Fruit fly (Drosophila melanogaster): ENCODE data around the gene AdamTS-B.

AdamTS-B gene

DNA sequence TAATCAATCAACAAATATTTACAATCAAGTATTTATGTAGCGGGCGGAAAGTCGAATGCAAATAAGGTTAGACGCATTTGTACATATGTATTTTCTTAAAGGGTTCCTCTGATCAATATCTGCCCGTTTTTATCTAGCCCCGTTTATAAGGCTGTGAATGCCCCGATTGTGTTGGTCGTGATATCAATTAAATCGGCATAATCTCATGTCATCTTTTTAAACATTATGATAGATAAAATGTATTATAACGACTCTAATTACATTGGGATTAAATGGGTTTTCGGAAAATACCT is 20.2 kb upstream of the AdamTS-B start (continued):
- 0 out of 3 replicates have a peak, but pooled peaks have one; percentile 3 for TF ChIP-seq Mrtf (GFP tag; IDR thresholded peaks at IDR 0.05)
- peak; percentile 22 for TF ChIP-seq CG10209 (GFP tag; optimal IDR thresholded peaks at IDR 0.05)
- peak; percentile 2; the same call in 1 of the 2 replicates for TF ChIP-seq ham (GFP tag; IDR thresholded peaks at IDR 0.05)
- TF ChIP-seq tgo (GFP tag; IDR thresholded peaks at IDR 0.05), result no peak
- TF ChIP-seq C15 (GFP tag; IDR thresholded peaks at IDR 0.05), result 0 out of 3 replicates have a peak, but pooled peaks have one; percentile 3
- no peak for TF ChIP-seq E2f1 (GFP tag; IDR thresholded peaks at IDR 0.05)
- no peak for TF ChIP-seq HLH3B (GFP tag; IDR thresholded peaks at IDR 0.05)
- peak; percentile 63 for TF ChIP-seq CG7556 (GFP tag; optimal IDR thresholded peaks at IDR 0.05)
- no peak for TF ChIP-seq CG4328 (GFP tag; optimal IDR thresholded peaks at IDR 0.05)
- peak; percentile 19 for TF ChIP-seq CG5180 (GFP tag; optimal IDR thresholded peaks at IDR 0.05)
- peak; percentile 14 for TF ChIP-seq CG18599 (GFP tag; optimal IDR thresholded peaks at IDR 0.05)
- TF ChIP-seq insv (GFP tag; optimal IDR thresholded peaks at IDR 0.05), result peak in 1 of 2 experiments; percentile 10
- peak; percentile 3; the same call in 1 of the 2 replicates for TF ChIP-seq ara (GFP tag; IDR thresholded peaks at IDR 0.05)
- peak; percentile 29 for TF ChIP-seq trh (GFP tag; optimal IDR thresholded peaks at IDR 0.05)
- peak; percentile 3; the same call in 1 of the 2 replicates for TF ChIP-seq CG14014 (GFP tag; IDR thresholded peaks at IDR 0.05)
- TF ChIP-seq pan (optimal IDR thresholded peaks at IDR 0.05), result no peak
- peak in 1 of 2 experiments; percentile 1 for TF ChIP-seq pan (GFP tag; optimal IDR thresholded peaks at IDR 0.05 in 1 of 2, IDR thresholded peaks at IDR 0.05 in 1 of 2)
- 0 out of 3 replicates have a peak, but pooled peaks have one; percentile 5 for TF ChIP-seq CG14050 (GFP tag; IDR thresholded peaks at IDR 0.05)
- peak; percentile 1 for TF ChIP-seq NK7.1 (GFP tag; optimal IDR thresholded peaks at IDR 0.05)
- peak; percentile 35 for TF ChIP-seq CG12104 (GFP tag; optimal IDR thresholded peaks at IDR 0.05)
- TF ChIP-seq CrebB (tag; optimal IDR thresholded peaks at IDR 0.05), result no peak
- peak; percentile 21 for TF ChIP-seq CG10543 (GFP tag; optimal IDR thresholded peaks at IDR 0.05)
- TF ChIP-seq NfI (GFP tag; optimal IDR thresholded peaks at IDR 0.05), result no peak
- TF ChIP-seq Xrp1 (GFP tag; IDR thresholded peaks at IDR 0.05), result no peak; the same call in 1 of the 2 replicates
- TF ChIP-seq CG43689 (GFP tag; IDR thresholded peaks at IDR 0.05), result no peak
- TF ChIP-seq CG6813 (GFP tag; optimal IDR thresholded peaks at IDR 0.05), result peak; percentile 50
- TF ChIP-seq CG4854 (GFP tag; optimal IDR thresholded peaks at IDR 0.05), result no peak
- TF ChIP-seq Med (GFP tag), result peak; percentile 59
- TF ChIP-seq CG9727 (GFP tag; optimal IDR thresholded peaks at IDR 0.05), result peak; percentile 42
- TF ChIP-seq CG11504 (tag; optimal IDR thresholded peaks at IDR 0.05), result no peak
- 0 out of 3 replicates have a peak, but pooled peaks have one; percentile 10 for TF ChIP-seq croc (GFP tag; conservative IDR thresholded peaks at IDR 0.05)
- no peak for TF ChIP-seq Blimp-1 (GFP tag; optimal IDR thresholded peaks at IDR 0.05)
- peak; percentile 7 for TF ChIP-seq CG10979 (tag; optimal IDR thresholded peaks at IDR 0.05)
- peak; percentile 6 for TF ChIP-seq kni (GFP tag; optimal IDR thresholded peaks at IDR 0.05)
- no peak for TF ChIP-seq CG3847 (GFP tag; IDR thresholded peaks at IDR 0.05)
- TF ChIP-seq pita (GFP tag; optimal IDR thresholded peaks at IDR 0.05), result no peak
- TF ChIP-seq CG14710 (tag; optimal IDR thresholded peaks at IDR 0.05), result peak; percentile 31
- no peak for TF ChIP-seq pfk (GFP tag; optimal IDR thresholded peaks at IDR 0.05)
- TF ChIP-seq CG6272 (GFP tag; IDR thresholded peaks at IDR 0.05), result no peak
- TF ChIP-seq NC2β (GFP tag; optimal IDR thresholded peaks at IDR 0.05), result peak; percentile 11
- peak; percentile 18 for TF ChIP-seq Fer1 (GFP tag; optimal IDR thresholded peaks at IDR 0.05)
- peak; percentile 68 for TF ChIP-seq Sox100B (GFP tag; optimal IDR thresholded peaks at IDR 0.05)
- TF ChIP-seq CG12769 (tag; optimal IDR thresholded peaks at IDR 0.05), result no peak
- peak in 1 of 2 experiments; percentile 40 for TF ChIP-seq chif (GFP tag; optimal IDR thresholded peaks at IDR 0.05)
- no peak for TF ChIP-seq Drgx (GFP tag; IDR thresholded peaks at IDR 0.05)
